Worm (Caenorhabditis elegans) whole organism, late embryonic: ENCODE results near the gene ZK512.1.
A peak's percentile ranks its signal among the peaks of the same experiment; 100 is the strongest.

Source experiments
- C08G9.2 ChIP-seq: sonication (generic microtip); optimal IDR thresholded peaks from 2 replicates; lab custom pipeline; 2016; ENCODE audit warnings: mild to moderate bottlenecking, missing genetic modification characterization, moderate library complexity, missing compliant biosample characterization
- C38D4.7 ChIP-seq: fragments of 200-800 bp; sonication (Bioruptor generic); optimal IDR thresholded peaks from 2 replicates; lab custom pipeline; 2018; ENCODE audit warnings: mild to moderate bottlenecking, missing genetic modification characterization, moderate library complexity, missing compliant biosample characterization
- F13H6.1 ChIP-seq: sonication (generic microtip); optimal IDR thresholded peaks from 2 replicates; lab custom pipeline; 2016; ENCODE audit warnings: missing genetic modification characterization, missing compliant biosample characterization
- K02D7.2 ChIP-seq: sonication (generic microtip); optimal IDR thresholded peaks from 2 replicates; lab custom pipeline; 2017; ENCODE audit warnings: mild to moderate bottlenecking, missing genetic modification characterization, missing compliant biosample characterization
- T23F11.4 ChIP-seq: fragments of 200-800 bp; sonication (Bioruptor generic); optimal IDR thresholded peaks from 2 replicates; lab custom pipeline; 2018; ENCODE audit warnings: mild to moderate bottlenecking, missing genetic modification characterization, missing compliant biosample characterization
- Y22D7AL.16 ChIP-seq: sonication (generic microtip); optimal IDR thresholded peaks from 2 replicates; lab custom pipeline; 2016; ENCODE audit warnings: missing genetic modification characterization, missing compliant biosample characterization
- ama-1 ChIP-seq: fragments of 150-350 bp; optimal IDR thresholded peaks from 2 replicates; lab custom pipeline; 2014
- ceh-18 ChIP-seq: sonication (generic microtip); optimal IDR thresholded peaks from 2 replicates; lab custom pipeline; 2016; ENCODE audit warnings: missing genetic modification characterization, missing compliant biosample characterization
- ceh-22 ChIP-seq: sonication (generic microtip); optimal IDR thresholded peaks from 2 replicates; lab custom pipeline; 2017; ENCODE audit warnings: missing biosample characterization, missing genetic modification characterization
- ceh-24 ChIP-seq: sonication (generic microtip); optimal IDR thresholded peaks from 2 replicates; lab custom pipeline; 2016; ENCODE audit warnings: mild to moderate bottlenecking, missing genetic modification characterization, missing compliant biosample characterization
- ceh-34 ChIP-seq: sonication (generic microtip); optimal IDR thresholded peaks from 2 replicates; lab custom pipeline; 2016; ENCODE audit warnings: mild to moderate bottlenecking, missing genetic modification characterization, missing compliant biosample characterization
- ceh-45 ChIP-seq: fragments of 200-800 bp; sonication (Bioruptor generic); IDR thresholded peaks from 2 replicates; pipeline ENCODE4 v1.3.6; 2022; ENCODE audit warnings: missing genetic modification reagents, missing genetic modification characterization, missing compliant biosample characterization
- che-1 ChIP-seq: sonication (generic microtip); optimal IDR thresholded peaks from 2 replicates; lab custom pipeline; 2016; ENCODE audit warnings: mild to moderate bottlenecking, missing genetic modification characterization, missing compliant biosample characterization
- dmd-4 ChIP-seq: sonication (generic microtip); optimal IDR thresholded peaks from 2 replicates; lab custom pipeline; 2016; ENCODE audit warnings: borderline replicate concordance, missing genetic modification characterization, missing compliant biosample characterization
- dve-1 ChIP-seq: sonication (generic microtip); optimal IDR thresholded peaks from 2 replicates; lab custom pipeline; 2017; ENCODE audit warnings: antibody characterized with exemption, mild to moderate bottlenecking, missing genetic modification characterization, missing compliant biosample characterization
- elt-2 ChIP-seq: sonication (generic microtip); optimal IDR thresholded peaks from 2 replicates; lab custom pipeline; 2016; ENCODE audit warnings: missing genetic modification reagents, missing genetic modification characterization, missing compliant biosample characterization
- elt-4 ChIP-seq: sonication (generic microtip); optimal IDR thresholded peaks from 2 replicates; lab custom pipeline; 2016; ENCODE audit warnings: missing genetic modification characterization, missing compliant biosample characterization
- fax-1 ChIP-seq: sonication (generic microtip); optimal IDR thresholded peaks from 2 replicates; lab custom pipeline; 2016; ENCODE audit warnings: missing genotype, missing genetic modification characterization, missing compliant biosample characterization
- fkh-10 ChIP-seq: fragments of 150-350 bp; optimal IDR thresholded peaks from 2 replicates; lab custom pipeline; 2014; ENCODE audit warnings: missing biosample characterization, missing genetic modification reagents, missing genetic modification characterization
- fkh-6 ChIP-seq: sonication (generic microtip); optimal IDR thresholded peaks from 2 replicates; lab custom pipeline; 2016; ENCODE audit warnings: missing genetic modification characterization, missing compliant biosample characterization
- hlh-13 ChIP-seq: fragments of 200-800 bp; sonication (Bioruptor generic); optimal IDR thresholded peaks from 2 replicates; lab custom pipeline; 2018; ENCODE audit warnings: mild to moderate bottlenecking, missing genetic modification characterization, missing compliant biosample characterization
- hlh-15 ChIP-seq: sonication (generic microtip); optimal IDR thresholded peaks from 2 replicates; lab custom pipeline; 2016; ENCODE audit warnings: missing genetic modification characterization, missing compliant biosample characterization
- hlh-30 ChIP-seq: sonication (generic microtip); optimal IDR thresholded peaks from 2 replicates; lab custom pipeline; 2017; ENCODE audit warnings: antibody characterized with exemption, missing genetic modification characterization, missing compliant biosample characterization; ENCODE audit not compliant: insufficient read depth
- hlh-6 ChIP-seq: sonication (generic microtip); optimal IDR thresholded peaks from 2 replicates; lab custom pipeline; 2016; ENCODE audit warnings: missing genotype, missing genetic modification characterization, missing compliant biosample characterization
- hlh-8 ChIP-seq: sonication (generic microtip); optimal IDR thresholded peaks from 2 replicates; lab custom pipeline; 2016; ENCODE audit warnings: missing genotype, missing genetic modification characterization, missing compliant biosample characterization
- lim-6 ChIP-seq: sonication (generic microtip); optimal IDR thresholded peaks from 2 replicates; lab custom pipeline; 2016; ENCODE audit warnings: missing genetic modification characterization, missing compliant biosample characterization
- lin-11 ChIP-seq: fragments of 200-800 bp; sonication (Bioruptor generic); optimal IDR thresholded peaks from 2 replicates; lab custom pipeline; 2018; ENCODE audit warnings: mild to moderate bottlenecking, missing genetic modification characterization, missing compliant biosample characterization
- madf-2 ChIP-seq: sonication (generic microtip); optimal IDR thresholded peaks from 2 replicates; lab custom pipeline; 2017; ENCODE audit warnings: missing genetic modification characterization, missing compliant biosample characterization
- mec-3 ChIP-seq: sonication (generic microtip); optimal IDR thresholded peaks from 2 replicates; lab custom pipeline; 2016; ENCODE audit warnings: borderline replicate concordance, missing genetic modification characterization, missing compliant biosample characterization
- nfya-1 ChIP-seq: sonication (generic microtip); optimal IDR thresholded peaks from 2 replicates; lab custom pipeline; 2017; ENCODE audit warnings: missing genetic modification characterization, mild to moderate bottlenecking, missing compliant biosample characterization, antibody characterized with exemption, moderate library complexity
- nhr-11 ChIP-seq: fragments of 150-350 bp; optimal IDR thresholded peaks from 2 replicates; lab custom pipeline; 2014; ENCODE audit warnings: missing biosample characterization, missing genetic modification characterization
- nhr-232 ChIP-seq: sonication (generic microtip); optimal IDR thresholded peaks from 2 replicates; lab custom pipeline; 2016; ENCODE audit warnings: missing genetic modification characterization, missing compliant biosample characterization
- npax-4 ChIP-seq: sonication (generic microtip); optimal IDR thresholded peaks from 2 replicates; lab custom pipeline; 2016; ENCODE audit warnings: missing genetic modification characterization, missing compliant biosample characterization
- pat-9 ChIP-seq: fragments of 200-800 bp; sonication (Bioruptor generic); optimal IDR thresholded peaks from 2 replicates; lab custom pipeline; 2018; ENCODE audit warnings: mild to moderate bottlenecking, missing genetic modification characterization, moderate library complexity, missing compliant biosample characterization
- pax-1 ChIP-seq: fragments of 150-350 bp; optimal IDR thresholded peaks from 2 replicates; lab custom pipeline; 2014; ENCODE audit warnings: missing biosample characterization, missing genetic modification characterization
- pqm-1 ChIP-seq: sonication (generic microtip); optimal IDR thresholded peaks from 2 replicates; lab custom pipeline; 2016; ENCODE audit warnings: missing genetic modification characterization, missing compliant biosample characterization
- pros-1 ChIP-seq: fragments of 150-350 bp; optimal IDR thresholded peaks from 2 replicates; lab custom pipeline; 2014; ENCODE audit warnings: missing biosample characterization, missing genetic modification reagents, missing genetic modification characterization
- rnt-1 ChIP-seq: sonication (generic microtip); optimal IDR thresholded peaks from 2 replicates; lab custom pipeline; 2016; ENCODE audit warnings: missing genetic modification characterization, missing compliant biosample characterization
- sdc-2 ChIP-seq: sonication (generic microtip); optimal IDR thresholded peaks from 2 replicates; lab custom pipeline; 2016; ENCODE audit warnings: missing genotype, missing genetic modification characterization, missing compliant biosample characterization
- sox-2 ChIP-seq: fragments of 200-800 bp; sonication (Bioruptor generic); IDR thresholded peaks from 2 replicates; pipeline ENCODE4 v1.3.6; 2022; ENCODE audit warnings: missing genetic modification reagents, missing genetic modification characterization, missing compliant biosample characterization
- syd-9 ChIP-seq: sonication (generic microtip); optimal IDR thresholded peaks from 2 replicates; lab custom pipeline; 2016; ENCODE audit warnings: mild to moderate bottlenecking, missing genetic modification characterization, moderate library complexity, missing compliant biosample characterization
- unc-55 ChIP-seq: sonication (generic microtip); optimal IDR thresholded peaks from 2 replicates; lab custom pipeline; 2017; ENCODE audit warnings: missing biosample characterization, missing genetic modification reagents, missing genetic modification characterization
- unc-86 ChIP-seq: sonication (generic microtip); optimal IDR thresholded peaks from 2 replicates; lab custom pipeline; 2016; ENCODE audit warnings: missing genetic modification characterization, missing compliant biosample characterization
- ztf-16 ChIP-seq: sonication (generic microtip); optimal IDR thresholded peaks from 2 replicates; lab custom pipeline; 2017; ENCODE audit warnings: missing genetic modification characterization, missing compliant biosample characterization

ZK512.1 gene

ce11 chrIII:9080127-9080526 is 34.6 kb upstream of the ZK512.1 start:
- TF ChIP-seq ama-1 (lab: Kevin White, UChicago) = peak; percentile 44
- TF ChIP-seq dmd-4 = no peak
- TF ChIP-seq rnt-1 = peak; percentile 18
- TF ChIP-seq C08G9.2 (tag; lab: Kevin White, UChicago) = no peak

ce11 chrIII:9081055-9081454 is 33.7 kb upstream of the ZK512.1 start, which contains the start of gene far-1:
TSS of gene far-1 (minus strand) at chrIII:9081179.
- TF ChIP-seq Y22D7AL.16 (tag; lab: Kevin White, UChicago) (no peak), C38D4.7 (GFP tag; lab: Kevin White, UChicago) (no peak), dve-1 (tag; lab: Kevin White, UChicago) (no peak), hlh-8 (tag; lab: Kevin White, UChicago) (peak; percentile 41), ceh-45 (GFP tag; lab: Robert Waterston, UW) (no peak), nfya-1 (tag; lab: Kevin White, UChicago) (peak; percentile 23), nhr-11 (tag; lab: Kevin White, UChicago) (no peak), pqm-1 (tag; lab: Kevin White, UChicago) (no peak), T23F11.4 (GFP tag; lab: Kevin White, UChicago) (no peak), che-1 (no peak), fax-1 (tag; lab: Kevin White, UChicago) (no peak), nhr-232 (tag; lab: Kevin White, UChicago) (no peak), ceh-18 (peak; percentile 10), npax-4 (no peak), mec-3 (no peak), fkh-10 (no peak), elt-4 (no peak), C08G9.2 (tag; lab: Kevin White, UChicago) (peak; percentile 11), ama-1 (lab: Kevin White, UChicago) (peak; percentile 74), hlh-13 (GFP tag; lab: Kevin White, UChicago) (no peak)

DNA sequence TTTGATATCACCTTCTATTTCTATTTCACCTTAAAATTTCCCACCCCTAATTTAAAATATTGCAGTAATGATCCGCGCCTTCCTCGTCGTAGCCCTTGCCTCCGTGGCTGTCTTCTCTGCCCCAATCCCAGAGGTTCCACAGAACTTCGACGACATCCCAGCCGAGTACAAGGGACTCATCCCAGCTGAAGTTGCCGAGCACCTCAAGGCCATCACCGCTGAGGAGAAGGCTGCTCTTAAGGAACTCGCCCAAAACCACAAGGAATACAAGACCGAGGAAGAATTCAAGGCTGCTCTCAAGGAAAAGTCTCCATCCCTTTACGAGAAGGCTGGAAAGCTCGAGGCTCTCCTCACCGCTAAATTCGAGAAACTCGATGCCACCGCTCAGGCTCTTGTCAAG is 33.0 kb upstream of the ZK512.1 start, which contains the start of gene far-2:
TSS of gene far-2 (plus strand) at position 66 of the 400 bp plus-strand sequence.
- TF ChIP-seq ceh-45 (GFP tag; lab: Robert Waterston, UW) (no peak), ceh-34 (no peak), hlh-13 (GFP tag; lab: Kevin White, UChicago) (no peak), pros-1 (tag; lab: Kevin White, UChicago) (no peak), nhr-11 (tag; lab: Kevin White, UChicago) (no peak), C08G9.2 (tag; lab: Kevin White, UChicago) (no peak), hlh-15 (tag; lab: Kevin White, UChicago) (no peak), ceh-18 (no peak), pat-9 (tag; lab: Kevin White, UChicago) (no peak), hlh-8 (tag; lab: Kevin White, UChicago) (no peak), pax-1 (tag; lab: Kevin White, UChicago) (no peak), syd-9 (tag; lab: Kevin White, UChicago) (no peak), C38D4.7 (GFP tag; lab: Kevin White, UChicago) (no peak), madf-2 (no peak), ztf-16 (tag; lab: Kevin White, UChicago) (no peak), K02D7.2 (no peak)

- peak; percentile 75 for TF ChIP-seq rnt-1
- TF ChIP-seq unc-55 (GFP tag; lab: Kevin White, UChicago) = peak; percentile 2
- peak; percentile 44 for TF ChIP-seq ceh-18
- no peak for TF ChIP-seq C38D4.7 (GFP tag; lab: Kevin White, UChicago)
- TF ChIP-seq hlh-30 = peak; percentile 34
These were observed 31.6 kb upstream of the ZK512.1 start for ce11 chrIII:9083118-9083517.

- TF ChIP-seq lin-11 = no peak
- no peak for TF ChIP-seq unc-86 (tag; lab: Kevin White, UChicago)
- TF ChIP-seq hlh-6 (tag; lab: Kevin White, UChicago) = no peak
- no peak for TF ChIP-seq Y22D7AL.16 (tag; lab: Kevin White, UChicago)
- no peak for TF ChIP-seq lim-6
- no peak for TF ChIP-seq hlh-8 (tag; lab: Kevin White, UChicago)
- TF ChIP-seq npax-4 = no peak
- no peak for TF ChIP-seq F13H6.1 (tag; lab: Kevin White, UChicago)
- no peak for TF ChIP-seq nhr-11 (tag; lab: Kevin White, UChicago)
- TF ChIP-seq ceh-22 = no peak
- TF ChIP-seq elt-2 (tag; lab: Kevin White, UChicago) = peak; percentile 9
- TF ChIP-seq fkh-10 = no peak
- no peak for TF ChIP-seq K02D7.2
- TF ChIP-seq ceh-45 (GFP tag; lab: Robert Waterston, UW) = no peak
- no peak for TF ChIP-seq mec-3
- no peak for TF ChIP-seq ceh-24 (tag; lab: Kevin White, UChicago)
- TF ChIP-seq madf-2 = no peak
- no peak for TF ChIP-seq pax-1 (tag; lab: Kevin White, UChicago)
- no peak for TF ChIP-seq sox-2 (GFP tag; lab: Robert Waterston, UW)
- TF ChIP-seq fkh-6 = no peak
- peak; percentile 16 for TF ChIP-seq nfya-1 (tag; lab: Kevin White, UChicago)
- no peak for TF ChIP-seq sdc-2 (tag; lab: Kevin White, UChicago)
These were observed 30.4 kb upstream of the ZK512.1 start for ce11 chrIII:9084329-9084728.
